Worm (Caenorhabditis elegans): ENCODE data around the gene W07E6.5.
A peak's percentile ranks its signal among the peaks of the same experiment; 100 is the strongest.

W07E6.5 gene

DNA sequence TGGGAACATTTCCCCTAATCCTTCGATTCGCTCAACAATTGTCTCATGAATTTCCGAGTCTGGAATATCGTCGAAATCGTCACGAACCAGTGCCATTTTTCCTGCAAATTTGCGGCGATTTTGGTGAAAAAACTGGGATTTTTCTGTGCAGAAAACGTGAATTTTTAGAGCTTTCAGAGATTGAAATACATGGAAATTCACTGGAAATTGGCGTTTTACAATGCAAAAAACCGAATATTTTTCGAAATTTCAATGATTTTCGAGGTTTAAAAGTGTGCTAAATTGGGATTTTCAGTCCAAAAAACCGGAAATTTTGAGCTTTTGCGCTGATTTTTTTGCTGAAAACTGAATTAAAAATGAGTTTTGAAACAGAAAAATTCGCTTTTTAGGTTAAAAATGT, 2.9 kb upstream of the W07E6.5 start, which contains the start of gene tomm-22:
TSS of gene tomm-22 (minus strand) at position 101 of the 400 bp plus-strand sequence.
- TF ChIP-seq tra-4 (tag; optimal IDR thresholded peaks at IDR 0.05) = no peak

DNA sequence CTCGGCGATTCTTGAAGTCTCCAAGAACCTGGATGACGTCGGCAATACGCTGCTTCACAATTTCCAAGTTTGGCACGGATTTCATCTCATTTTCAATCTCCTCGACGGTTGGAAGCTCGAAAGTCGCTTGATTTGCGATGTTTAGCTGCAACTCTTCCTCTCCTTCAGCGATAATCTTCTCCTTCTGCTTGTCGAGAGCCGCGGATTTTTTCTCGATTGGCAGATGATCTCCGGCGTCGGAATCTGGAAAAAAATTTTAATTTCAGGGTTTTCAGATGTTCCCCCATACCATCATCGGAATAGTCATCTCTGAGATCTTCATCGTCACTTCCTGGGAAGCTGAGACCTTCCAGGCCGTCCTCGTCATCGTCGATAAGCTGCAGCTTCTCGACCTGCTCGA, 2.0 kb downstream of the W07E6.5 start:
- TF ChIP-seq tra-4 (tag; optimal IDR thresholded peaks at IDR 0.05) (no peak), F13C5.2 (tag; optimal IDR thresholded peaks at IDR 0.05) (no peak), flt-1 (GFP tag; IDR thresholded peaks at IDR 0.05) (no peak), pes-1 (GFP tag; IDR thresholded peaks at IDR 0.05) (no peak), ceh-36 (tag; optimal IDR thresholded peaks at IDR 0.05) (no peak), B0310.2 (tag; optimal IDR thresholded peaks at IDR 0.05) (no peak), ets-7 (tag; optimal IDR thresholded peaks at IDR 0.05) (no peak), hmg-4 (GFP tag; optimal IDR thresholded peaks at IDR 0.05) (no peak)

DNA sequence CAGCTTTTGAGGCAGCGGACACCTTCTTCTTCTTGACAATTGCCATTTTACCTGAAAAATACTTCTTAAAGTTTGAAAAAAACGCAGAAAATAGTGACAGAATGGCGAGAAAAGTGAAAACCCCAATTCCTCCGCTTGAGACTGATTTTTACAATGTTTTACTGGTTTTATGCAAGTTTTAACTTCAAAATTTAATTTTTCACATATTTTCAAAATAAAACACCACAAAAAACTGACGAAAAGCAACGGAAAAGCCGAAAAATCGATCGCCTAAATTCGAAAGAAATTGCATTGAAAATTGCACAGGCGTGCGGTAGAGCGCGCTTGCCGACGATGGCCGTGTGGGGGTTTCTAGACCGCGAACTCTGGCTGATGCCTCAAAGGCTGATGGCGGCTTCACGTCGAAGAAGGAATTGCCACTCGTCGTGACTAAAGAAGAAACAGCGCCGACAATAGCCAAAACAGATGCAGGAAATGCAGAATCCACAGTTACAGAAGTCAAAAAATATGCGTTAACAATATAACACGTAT, 2.7 kb downstream of the W07E6.5 start, which contains the start of gene nsun-1:
TSS of gene nsun-1 (minus strand) at position 51 of the 531 bp plus-strand sequence.
- TF ChIP-seq pes-1 (GFP tag; IDR thresholded peaks at IDR 0.05) = 0 out of 2 replicates have a peak, but pooled peaks have one; percentile 40
- 0 out of 2 replicates have a peak, but pooled peaks have one; percentile 5 for TF ChIP-seq flt-1 (GFP tag; IDR thresholded peaks at IDR 0.05)
- peak; percentile 71 for TF ChIP-seq sea-1 (GFP tag; conservative IDR thresholded peaks at IDR 0.05)
- TF ChIP-seq scrt-1 (GFP tag; IDR thresholded peaks at IDR 0.05) = no peak
- no peak for TF ChIP-seq ceh-36 (tag; optimal IDR thresholded peaks at IDR 0.05)
- peak; percentile 55 for TF ChIP-seq hmg-4 (GFP tag; optimal IDR thresholded peaks at IDR 0.05)
- peak; percentile 38 for TF ChIP-seq ets-7 (tag; optimal IDR thresholded peaks at IDR 0.05)
- peak; percentile 44; the same call in 1 of the 2 replicates for TF ChIP-seq tbx-37 (GFP tag; conservative IDR thresholded peaks at IDR 0.05)
- no peak for TF ChIP-seq ama-1 (optimal IDR thresholded peaks at IDR 0.05)
- TF ChIP-seq F13C5.2 (tag; optimal IDR thresholded peaks at IDR 0.05) = peak; percentile 27

ce11 chrII:484328-484916, 11.1 kb downstream of the W07E6.5 start, which contains the start of the genes gldi-1 and prp-21:
gldi-1 (minus strand) TSS chrII:484378.
prp-21 (plus strand) TSS chrII:484866.
- no peak for TF ChIP-seq aly-1 (tag; optimal IDR thresholded peaks at IDR 0.05)
- TF ChIP-seq ama-1 (optimal IDR thresholded peaks at IDR 0.05) = no peak
- no peak for TF ChIP-seq tbx-11 (GFP tag; IDR thresholded peaks at IDR 0.05)
- no peak for TF ChIP-seq ceh-36 (tag; optimal IDR thresholded peaks at IDR 0.05)
- TF ChIP-seq pes-1 (GFP tag; IDR thresholded peaks at IDR 0.05) = no peak
- no peak for TF ChIP-seq ceh-13 (GFP tag; optimal IDR thresholded peaks at IDR 0.05)
- no peak for TF ChIP-seq hnd-1 (tag; optimal IDR thresholded peaks at IDR 0.05)
- TF ChIP-seq scrt-1 (GFP tag; IDR thresholded peaks at IDR 0.05) = no peak
- TF ChIP-seq hmbx-1 (tag; optimal IDR thresholded peaks at IDR 0.05) = no peak
- TF ChIP-seq F13C5.2 (tag; optimal IDR thresholded peaks at IDR 0.05) = no peak
- TF ChIP-seq tbx-37 (GFP tag; conservative IDR thresholded peaks at IDR 0.05) = no peak
- TF ChIP-seq flt-1 (GFP tag; IDR thresholded peaks at IDR 0.05) = no peak
- TF ChIP-seq B0310.2 (tag; optimal IDR thresholded peaks at IDR 0.05) = no peak
- TF ChIP-seq sea-1 (GFP tag; conservative IDR thresholded peaks at IDR 0.05) = no peak
- no peak for TF ChIP-seq tra-4 (tag; optimal IDR thresholded peaks at IDR 0.05)
- TF ChIP-seq hmg-4 (GFP tag; optimal IDR thresholded peaks at IDR 0.05) = no peak
- TF ChIP-seq ets-7 (tag; optimal IDR thresholded peaks at IDR 0.05) = no peak

DNA sequence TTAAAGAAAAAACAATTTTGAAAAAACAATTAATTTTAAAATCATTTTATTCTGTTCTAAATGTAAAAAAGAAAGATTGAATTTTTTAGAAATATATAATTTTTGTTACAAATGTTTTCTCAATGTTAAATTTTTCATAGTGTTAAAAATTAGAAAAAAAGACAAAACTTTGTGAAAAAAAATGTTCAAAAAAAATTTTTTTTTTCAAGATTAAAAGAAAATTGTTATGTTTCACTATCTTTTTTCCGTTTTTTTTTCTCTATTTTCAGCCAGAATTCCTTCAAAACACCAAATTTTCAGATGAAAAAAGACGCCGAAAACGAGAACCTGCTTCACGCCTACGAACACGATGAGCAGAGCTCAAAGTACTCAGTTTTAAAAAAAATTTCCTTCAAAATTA, 21.8 kb downstream of the W07E6.5 start, which contains the start of gene sms-5:
TSS of gene sms-5 (plus strand) at position 301 of the 400 bp plus-strand sequence.
- TF ChIP-seq tra-4 (tag; optimal IDR thresholded peaks at IDR 0.05) = no peak
- no peak for TF ChIP-seq F13C5.2 (tag; optimal IDR thresholded peaks at IDR 0.05)
- TF ChIP-seq ceh-36 (tag; optimal IDR thresholded peaks at IDR 0.05) = no peak
- TF ChIP-seq hmbx-1 (tag; optimal IDR thresholded peaks at IDR 0.05) = no peak
- TF ChIP-seq flt-1 (GFP tag; IDR thresholded peaks at IDR 0.05) = no peak
- TF ChIP-seq hnd-1 (tag; optimal IDR thresholded peaks at IDR 0.05) = no peak
- no peak for TF ChIP-seq aly-1 (tag; optimal IDR thresholded peaks at IDR 0.05)
- TF ChIP-seq scrt-1 (GFP tag; IDR thresholded peaks at IDR 0.05) = no peak
- no peak for TF ChIP-seq tbx-11 (GFP tag; IDR thresholded peaks at IDR 0.05)
- no peak for TF ChIP-seq ama-1 (optimal IDR thresholded peaks at IDR 0.05)
- TF ChIP-seq ceh-13 (GFP tag; optimal IDR thresholded peaks at IDR 0.05) = no peak
- TF ChIP-seq pes-1 (GFP tag; IDR thresholded peaks at IDR 0.05) = no peak
- TF ChIP-seq ets-7 (tag; optimal IDR thresholded peaks at IDR 0.05) = no peak

ce11 chrII:502638-503037, 29.3 kb downstream of the W07E6.5 start:
- no peak for TF ChIP-seq hmg-4 (GFP tag; optimal IDR thresholded peaks at IDR 0.05)

DNA sequence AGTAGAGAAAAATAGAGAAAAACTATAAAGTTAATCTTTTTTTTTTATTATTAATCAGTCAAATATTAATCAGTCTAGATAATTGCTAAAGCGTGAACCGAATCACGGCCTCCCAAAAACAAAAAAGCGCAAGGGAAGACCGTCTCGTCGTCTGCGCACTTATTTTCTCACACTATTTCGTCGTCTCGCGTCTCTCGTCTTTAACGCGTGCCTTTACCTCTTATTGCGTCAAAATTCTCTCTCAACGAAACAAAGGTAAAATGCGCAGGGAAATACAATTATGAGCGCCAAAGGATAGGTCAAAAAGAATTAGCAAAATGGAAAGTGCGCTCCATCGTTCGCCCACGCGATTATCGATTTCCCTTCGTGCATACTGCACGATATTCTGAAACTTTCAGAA, 32.8 kb downstream of the W07E6.5 start:
- TF ChIP-seq F13C5.2 (tag; optimal IDR thresholded peaks at IDR 0.05) = peak; percentile 57
- no peak for TF ChIP-seq hmbx-1 (tag; optimal IDR thresholded peaks at IDR 0.05)

DNA sequence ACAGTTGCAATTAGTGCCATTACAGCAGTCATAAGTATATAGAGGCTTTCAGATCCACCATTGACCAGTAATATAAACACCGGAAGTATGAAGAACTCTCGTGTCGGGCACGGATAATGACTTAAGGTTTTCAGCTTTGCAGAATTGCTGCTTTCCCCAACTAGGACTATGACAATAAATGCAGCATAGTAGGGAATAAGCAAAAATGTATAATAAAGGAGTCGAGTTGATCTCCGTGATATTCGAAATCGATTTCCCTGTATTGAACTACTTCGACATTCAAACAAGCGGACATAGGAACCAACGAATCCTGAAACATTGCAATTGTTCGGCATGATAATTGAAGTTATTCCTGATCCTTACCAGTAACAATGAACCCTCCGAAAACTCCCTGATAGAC, 35.3 kb downstream of the W07E6.5 start:
- TF ChIP-seq tbx-11 (GFP tag; IDR thresholded peaks at IDR 0.05) (no peak), tbx-37 (GFP tag; conservative IDR thresholded peaks at IDR 0.05) (no peak), hnd-1 (tag; optimal IDR thresholded peaks at IDR 0.05) (no peak), tra-4 (tag; optimal IDR thresholded peaks at IDR 0.05) (no peak), F13C5.2 (tag; optimal IDR thresholded peaks at IDR 0.05) (no peak), sea-1 (GFP tag; conservative IDR thresholded peaks at IDR 0.05) (no peak), scrt-1 (GFP tag; IDR thresholded peaks at IDR 0.05) (no peak)
